Worm (Caenorhabditis elegans) whole organism, midembryonic: ENCODE measurements around the gene Y25C1A.13.

Experiments used
- T22C8.4 ChIP-seq: fragments of 200-800 bp; sonication (Bioruptor generic); IDR thresholded peaks from 2 replicates; pipeline ENCODE4 v1.3.6; 2022; ENCODE audit warnings: missing genetic modification characterization, missing compliant biosample characterization
- cog-1 ChIP-seq: sonication (generic microtip); optimal IDR thresholded peaks from 2 replicates; lab custom pipeline; 2016; ENCODE audit warnings: missing genetic modification characterization, missing compliant biosample characterization
- flt-1 ChIP-seq: fragments of 200-800 bp; sonication (Bioruptor generic); IDR thresholded peaks from 2 replicates; pipeline ENCODE4 v1.3.6; 2022; ENCODE audit warnings: missing genetic modification characterization, missing compliant biosample characterization
- klf-2 ChIP-seq: fragments of 200-800 bp; sonication (Bioruptor generic); conservative IDR thresholded peaks from 2 replicates; pipeline ENCODE4 v1.3.6; 2022; ENCODE audit warnings: missing genetic modification reagents, missing genetic modification characterization, missing compliant biosample characterization
- med-1 ChIP-seq: sonication (generic microtip); optimal IDR thresholded peaks from 2 replicates; lab custom pipeline; 2017; ENCODE audit warnings: missing genetic modification characterization, mild to moderate bottlenecking, missing compliant biosample characterization, antibody characterized with exemption, missing genetic modification reagents; ENCODE audit not compliant: insufficient read depth
- ref-1 ChIP-seq: fragments of 200-800 bp; sonication (Bioruptor generic); conservative IDR thresholded peaks from 2 replicates; pipeline ENCODE4 v1.3.6; 2022; ENCODE audit warnings: missing genetic modification reagents, missing genetic modification characterization, missing compliant biosample characterization
- tab-1 ChIP-seq: fragments of 200-800 bp; sonication (Bioruptor generic); IDR thresholded peaks from 2 replicates; pipeline ENCODE4 v1.3.6; 2022; ENCODE audit warnings: missing genetic modification characterization, missing compliant biosample characterization
- ztf-23 ChIP-seq: fragments of 200-800 bp; sonication (Bioruptor generic); IDR thresholded peaks from 2 replicates; pipeline ENCODE4 v1.3.6; 2022; ENCODE audit warnings: missing genetic modification reagents, missing genetic modification characterization, missing compliant biosample characterization

ce11 chrII:3113934-3114333 lies 2.9 kb upstream of the Y25C1A.13 start, which contains the start of gene clec-123:
- TF ChIP-seq T22C8.4 (no peak), flt-1 (GFP tag; lab: Robert Waterston, UW) (no peak), med-1 (GFP tag; lab: Kevin White, UChicago) (no peak), cog-1 (tag; lab: Kevin White, UChicago) (no peak), tab-1 (no peak), ref-1 (no peak), klf-2 (GFP tag; lab: Robert Waterston, UW) (no peak), ztf-23 (no peak)
